Fruit fly (Drosophila melanogaster) whole organism, embryonic: ENCODE results near the gene CG14174.

Experiments used
- CG1024 ChIP-seq: fragments of 200-800 bp; sonication (Bioruptor generic); IDR thresholded peaks from 2 replicates; pipeline ENCODE4 v1.3.6; 2022; ENCODE audit warnings: missing biosample characterization, missing genetic modification characterization
- CG10462 ChIP-seq: fragments of 200-800 bp; sonication (Bioruptor generic); optimal IDR thresholded peaks from 2 replicates; lab custom pipeline; 2016; ENCODE audit warnings: missing biosample characterization, missing genetic modification characterization
- CG11456 ChIP-seq: fragments of 200-800 bp; sonication (Bioruptor generic); IDR thresholded peaks from 3 replicates; pipeline ENCODE4 v1.3.6; 2022; ENCODE audit warnings: missing biosample characterization, missing genetic modification characterization
- CG12155 ChIP-seq: fragments of 200-800 bp; sonication (Bioruptor generic); optimal IDR thresholded peaks from 3 replicates; lab custom pipeline; 2016; ENCODE audit warnings: missing biosample characterization, missing genetic modification characterization
- CG15073 ChIP-seq: fragments of 200-800 bp; sonication (Bioruptor generic); optimal IDR thresholded peaks from 2 replicates; lab custom pipeline; 2016; ENCODE audit warnings: missing biosample characterization, missing genetic modification characterization
- CG15269 ChIP-seq: fragments of 200-800 bp; sonication (Bioruptor generic); optimal IDR thresholded peaks from 2 replicates; lab custom pipeline; 2018; ENCODE audit warnings: missing biosample characterization, mild to moderate bottlenecking, missing genetic modification characterization, moderate library complexity
- CG15479 ChIP-seq: fragments of 200-800 bp; sonication (Bioruptor generic); optimal IDR thresholded peaks from 3 replicates; lab custom pipeline; 2019; ENCODE audit warnings: missing biosample characterization, mild to moderate bottlenecking, missing genetic modification characterization, moderate library complexity
- CG1603 ChIP-seq: fragments of 200-800 bp; sonication (Bioruptor generic); optimal IDR thresholded peaks from 2 replicates; lab custom pipeline; 2019; ENCODE audit warnings: missing biosample characterization, mild to moderate bottlenecking, missing genetic modification characterization, moderate library complexity
- CG16779 ChIP-seq: fragments of 200-800 bp; sonication (Bioruptor generic); IDR thresholded peaks from 2 replicates; pipeline ENCODE4 v1.3.6; 2022; ENCODE audit warnings: missing biosample characterization, missing genetic modification characterization
- CG2199 ChIP-seq: fragments of 200-800 bp; sonication (Bioruptor generic); IDR thresholded peaks from 3 replicates; pipeline ENCODE4 v1.3.6; 2022; ENCODE audit warnings: missing biosample characterization, missing genetic modification characterization
- CG32767 ChIP-seq: fragments of 200-800 bp; sonication (Bioruptor generic); IDR thresholded peaks from 2 replicates; pipeline ENCODE4 v1.3.6; 2022; ENCODE audit warnings: missing biosample characterization, missing genetic modification characterization
- CG33213 ChIP-seq: fragments of 200-800 bp; sonication (Bioruptor generic); optimal IDR thresholded peaks from 3 replicates; lab custom pipeline; 2016; ENCODE audit warnings: missing biosample characterization, missing genetic modification characterization
- CG34422 ChIP-seq: fragments of 200-800 bp; sonication (Bioruptor generic); IDR thresholded peaks from 3 replicates; pipeline ENCODE4 v1.3.6; 2022; ENCODE audit warnings: missing biosample characterization, missing genetic modification characterization
- CG4360 ChIP-seq: fragments of 200-800 bp; sonication (Bioruptor generic); IDR thresholded peaks from 2 replicates; pipeline ENCODE4 v1.3.6; 2022; ENCODE audit warnings: missing biosample characterization, missing genetic modification characterization
- CG6254 ChIP-seq: fragments of 200-800 bp; sonication (Bioruptor generic); optimal IDR thresholded peaks from 3 replicates; lab custom pipeline; 2017; ENCODE audit warnings: mild to moderate bottlenecking, missing biosample characterization, missing genetic modification reagents, missing genetic modification characterization
- CG8281 ChIP-seq: fragments of 200-800 bp; sonication (Bioruptor generic); optimal IDR thresholded peaks from 2 replicates; lab custom pipeline; 2018; ENCODE audit warnings: missing biosample characterization, mild to moderate bottlenecking, missing genetic modification characterization, moderate library complexity
- CG8924 ChIP-seq: fragments of 200-800 bp; optimal IDR thresholded peaks from 3 replicates; lab custom pipeline; 2019; ENCODE audit warnings: missing biosample characterization, mild to moderate bottlenecking, missing genetic modification characterization, moderate library complexity
- CG9876 ChIP-seq: fragments of 200-800 bp; sonication (Bioruptor generic); optimal IDR thresholded peaks from 2 replicates; lab custom pipeline; 2016; ENCODE audit warnings: missing biosample characterization, missing genetic modification characterization
- D19B ChIP-seq: fragments of 200-800 bp; sonication (Bioruptor generic); optimal IDR thresholded peaks from 2 replicates; lab custom pipeline; 2017; ENCODE audit warnings: missing biosample characterization, mild to moderate bottlenecking, missing genetic modification characterization
- Dref ChIP-seq: fragments of 200-800 bp; sonication (Bioruptor generic); IDR thresholded peaks from 2 replicates; pipeline ENCODE4 v1.3.6; 2022; ENCODE audit warnings: missing biosample characterization, missing genetic modification characterization
- ERR ChIP-seq: fragments of 200-800 bp; sonication (Bioruptor generic); optimal IDR thresholded peaks from 2 replicates; lab custom pipeline; 2016; ENCODE audit warnings: missing biosample characterization, missing genetic modification characterization
- HmgD ChIP-seq: fragments of 200-800 bp; sonication (Bioruptor generic); optimal IDR thresholded peaks from 3 replicates; lab custom pipeline; 2016; ENCODE audit warnings: missing biosample characterization, missing genetic modification characterization
- Hmx ChIP-seq: fragments of 200-800 bp; sonication (Bioruptor generic); optimal IDR thresholded peaks from 2 replicates; lab custom pipeline; 2016; ENCODE audit warnings: missing biosample characterization, missing genetic modification characterization
- Lim3 ChIP-seq: fragments of 200-800 bp; sonication (Bioruptor generic); IDR thresholded peaks from 2 replicates; pipeline ENCODE4 v1.3.6; 2022; ENCODE audit warnings: missing biosample characterization, missing genetic modification characterization
- MESR4 ChIP-seq: fragments of 200-800 bp; sonication (Bioruptor generic); optimal IDR thresholded peaks from 2 replicates; lab custom pipeline; 2018; ENCODE audit warnings: missing biosample characterization, mild to moderate bottlenecking, missing genetic modification characterization, moderate library complexity
- Mrtf ChIP-seq: fragments of 200-800 bp; sonication (Bioruptor generic); IDR thresholded peaks from 3 replicates; pipeline ENCODE4 v1.3.6; 2022; ENCODE audit warnings: missing biosample characterization, missing genetic modification characterization
- Rfx ChIP-seq: fragments of 200-800 bp; sonication (Bioruptor generic); IDR thresholded peaks from 2 replicates; pipeline ENCODE4 v1.3.6; 2022; ENCODE audit warnings: missing biosample characterization, missing genetic modification characterization
- Sin3A ChIP-seq: fragments of >200 bp; optimal IDR thresholded peaks from 2 replicates; lab custom pipeline; 2018
- Tbp ChIP-seq: fragments of >200 bp; optimal IDR thresholded peaks from 2 replicates; lab custom pipeline; 2018; ENCODE audit warnings: missing biosample characterization, missing genetic modification characterization
- az2 ChIP-seq: fragments of 200-800 bp; sonication (Bioruptor generic); optimal IDR thresholded peaks from 3 replicates; lab custom pipeline; 2016; ENCODE audit warnings: missing biosample characterization, missing genetic modification characterization
- ci ChIP-seq: fragments of 200-800 bp; sonication (Bioruptor generic); IDR thresholded peaks from 3 replicates; pipeline ENCODE4 v1.3.6; 2022; ENCODE audit warnings: missing biosample characterization, missing genetic modification characterization
- ems ChIP-seq: fragments of 200-800 bp; sonication (Bioruptor generic); optimal IDR thresholded peaks from 3 replicates; lab custom pipeline; 2016; ENCODE audit warnings: missing biosample characterization, missing genetic modification characterization
- esg ChIP-seq: fragments of 200-800 bp; sonication (Bioruptor generic); conservative IDR thresholded peaks from 2 replicates; pipeline ENCODE4 v1.3.6; 2022; ENCODE audit warnings: missing biosample characterization, missing genetic modification characterization
- eyg ChIP-seq: fragments of 200-800 bp; sonication (Bioruptor generic); optimal IDR thresholded peaks from 3 replicates; lab custom pipeline; 2016; ENCODE audit warnings: missing biosample characterization, missing genetic modification characterization
- fu2 ChIP-seq: fragments of 200-800 bp; sonication (Bioruptor generic); optimal IDR thresholded peaks from 2 replicates; lab custom pipeline; 2016; ENCODE audit warnings: missing biosample characterization, missing genetic modification characterization
- grn ChIP-seq: fragments of 200-800 bp; sonication (Bioruptor generic); optimal IDR thresholded peaks from 3 replicates; lab custom pipeline; 2017; ENCODE audit warnings: missing biosample characterization, missing genetic modification characterization
- gro ChIP-seq: fragments of 200-800 bp; sonication (Bioruptor generic); optimal IDR thresholded peaks from 2 replicates; lab custom pipeline; 2016; ENCODE audit warnings: missing biosample characterization, missing genetic modification characterization
- hth ChIP-seq: fragments of >200 bp; optimal IDR thresholded peaks from 2 replicates; lab custom pipeline; 2017; ENCODE audit warnings: inconsistent platforms
- inv ChIP-seq: fragments of 200-800 bp; sonication (Bioruptor generic); IDR thresholded peaks from 2 replicates; pipeline ENCODE4 v1.3.6; 2022; ENCODE audit warnings: missing biosample characterization, missing genetic modification characterization; ENCODE audit not compliant: partially characterized antibody
- jumu ChIP-seq: fragments of 200-800 bp; sonication (Bioruptor generic); optimal IDR thresholded peaks from 3 replicates; lab custom pipeline; 2016; ENCODE audit warnings: missing biosample characterization, missing genetic modification characterization
- lab ChIP-seq: fragments of 200-800 bp; sonication (Bioruptor generic); optimal IDR thresholded peaks from 3 replicates; lab custom pipeline; 2017; ENCODE audit warnings: missing biosample characterization, missing genetic modification characterization, mild to moderate bottlenecking, moderate library complexity, missing genetic modification reagents
- lilli ChIP-seq: fragments of 200-800 bp; sonication (Bioruptor generic); optimal IDR thresholded peaks from 3 replicates; lab custom pipeline; 2016; ENCODE audit warnings: missing biosample characterization, missing genetic modification characterization
- maf-S ChIP-seq: fragments of 200-800 bp; sonication (Bioruptor generic); optimal IDR thresholded peaks from 2 replicates; lab custom pipeline; 2016; ENCODE audit warnings: missing biosample characterization, missing genetic modification characterization
- nom ChIP-seq: fragments of 200-800 bp; sonication (Bioruptor generic); optimal IDR thresholded peaks from 2 replicates; lab custom pipeline; 2017; ENCODE audit warnings: missing biosample characterization, missing genetic modification characterization, mild to moderate bottlenecking, moderate library complexity, missing genetic modification reagents
- onecut ChIP-seq: fragments of 200-800 bp; sonication (Bioruptor generic); IDR thresholded peaks from 2 replicates; pipeline ENCODE4 v1.3.6; 2022; ENCODE audit warnings: missing biosample characterization, missing genetic modification characterization
- pho ChIP-seq: fragments of 200-800 bp; sonication (Bioruptor generic); optimal IDR thresholded peaks from 2 replicates; lab custom pipeline; 2016; ENCODE audit warnings: missing biosample characterization, missing genetic modification characterization
- pzg ChIP-seq: fragments of 200-800 bp; sonication (Bioruptor generic); optimal IDR thresholded peaks from 3 replicates; lab custom pipeline; 2018; ENCODE audit warnings: missing biosample characterization, mild to moderate bottlenecking, missing genetic modification characterization, moderate library complexity
- ro ChIP-seq: fragments of 200-800 bp; sonication (Bioruptor generic); IDR thresholded peaks from 2 replicates; pipeline ENCODE4 v1.3.6; 2022; ENCODE audit warnings: missing biosample characterization, missing genetic modification characterization
- run ChIP-seq: fragments of 200-800 bp; sonication (Bioruptor generic); optimal IDR thresholded peaks from 3 replicates; lab custom pipeline; 2018; ENCODE audit warnings: missing biosample characterization, mild to moderate bottlenecking, missing genetic modification characterization
- sc ChIP-seq, 3 experiments: fragments of >200 bp in 2 of 3; fragments of 200-800 bp in 1 of 3; sonication (Bioruptor generic) in 1 of 3; optimal IDR thresholded peaks; 2 replicates in 2 of 3; 3 replicates in 1 of 3; lab custom pipeline; 2017; ENCODE audit warnings: mild to moderate bottlenecking in 1 of 3, missing biosample characterization in 1 of 3, missing genetic modification characterization in 1 of 3, missing genetic modification reagents in 1 of 3
- tin ChIP-seq: fragments of 200-800 bp; sonication (Bioruptor generic); optimal IDR thresholded peaks from 3 replicates; lab custom pipeline; 2016; ENCODE audit warnings: missing biosample characterization, missing genetic modification characterization
- zfh1 ChIP-seq: fragments of 200-800 bp; sonication (Bioruptor generic); IDR thresholded peaks from 3 replicates; pipeline ENCODE4 v1.3.6; 2022; ENCODE audit warnings: missing biosample characterization, missing genetic modification characterization

CG14174 gene

DNA sequence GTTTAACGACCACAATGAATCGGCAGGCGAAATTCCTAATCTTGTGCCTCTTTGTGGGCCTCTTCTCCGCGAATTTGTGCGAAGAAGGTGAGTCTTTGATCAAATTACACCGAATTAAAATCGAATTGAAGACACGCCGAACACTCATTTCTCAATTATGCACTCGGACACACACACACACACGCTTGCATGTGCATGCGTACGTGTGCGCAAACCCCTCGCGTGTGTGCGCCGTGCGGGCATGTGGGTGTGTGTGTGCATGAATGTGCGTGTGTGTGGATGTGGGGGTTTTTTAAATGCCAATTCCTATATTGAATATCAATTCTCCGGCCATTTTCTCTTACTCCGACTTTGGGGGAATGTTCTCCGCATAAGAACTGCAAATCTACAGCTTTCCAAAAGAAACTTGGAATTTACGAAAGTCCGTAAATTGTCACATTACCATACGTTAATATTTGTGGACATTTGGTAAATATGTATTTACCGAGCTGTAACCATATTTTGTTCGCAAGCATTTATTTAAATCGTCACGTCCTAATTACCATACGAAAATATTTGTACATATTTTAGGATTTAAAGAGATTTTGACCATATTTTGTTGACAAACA lies 4.5 kb upstream of the CG14174 start (continued):
- no peak for TF ChIP-seq CG16779 (GFP tag; lab: Robert Waterston, UW)
- no peak for TF ChIP-seq inv (GFP tag; lab: Robert Waterston, UW)
- TF ChIP-seq sc (optimal IDR thresholded peaks at IDR 0.05; lab: Kevin White, UChicago): no peak
- no peak for TF ChIP-seq sc (GFP tag; optimal IDR thresholded peaks at IDR 0.05; lab: Kevin White, UChicago)
- no peak for TF ChIP-seq CG1024 (GFP tag; lab: Robert Waterston, UW)
- no peak for TF ChIP-seq hth
- TF ChIP-seq esg (GFP tag; lab: Robert Waterston, UW): no peak
- no peak for TF ChIP-seq CG33213 (GFP tag; lab: Kevin White, UChicago)
- TF ChIP-seq Tbp (GFP tag; lab: Kevin White, UChicago): no peak
- TF ChIP-seq Dref: no peak
- no peak for TF ChIP-seq CG6254 (GFP tag; lab: Kevin White, UChicago)
- TF ChIP-seq Rfx (GFP tag; lab: Robert Waterston, UW): no peak; the same call in 1 of the 2 replicates
- TF ChIP-seq eyg (GFP tag; lab: Kevin White, UChicago): no peak
- no peak for TF ChIP-seq CG15073
- TF ChIP-seq CG34422 (GFP tag; lab: Robert Waterston, UW): peak; percentile 67; the same call in 2 of the 3 replicates
- TF ChIP-seq CG4360 (GFP tag; lab: Robert Waterston, UW): no peak
- no peak for TF ChIP-seq maf-S (GFP tag; lab: Kevin White, UChicago)
- TF ChIP-seq HmgD (GFP tag; lab: Kevin White, UChicago): no peak
- no peak for TF ChIP-seq lab
- TF ChIP-seq ci: 0 out of 3 replicates have a peak, but pooled peaks have one; percentile 50
- no peak for TF ChIP-seq pzg (GFP tag; lab: Kevin White, UChicago)
- no peak for TF ChIP-seq CG9876 (GFP tag; lab: Kevin White, UChicago)
- TF ChIP-seq ems (GFP tag; lab: Kevin White, UChicago): no peak
- TF ChIP-seq tin (GFP tag; lab: Kevin White, UChicago): no peak
- TF ChIP-seq ERR (GFP tag; lab: Kevin White, UChicago): no peak
- peak; percentile 64 for TF ChIP-seq CG15479 (GFP tag; lab: Kevin White, UChicago)
- TF ChIP-seq CG12155 (GFP tag; lab: Kevin White, UChicago): no peak
- no peak for TF ChIP-seq gro
- no peak for TF ChIP-seq D19B
- TF ChIP-seq nom (GFP tag; lab: Kevin White, UChicago): peak; percentile 14
- no peak for TF ChIP-seq Sin3A
- TF ChIP-seq ro (GFP tag; lab: Robert Waterston, UW): no peak
- 0 out of 2 replicates have a peak, but pooled peaks have one; percentile 3 for TF ChIP-seq onecut (GFP tag; lab: Robert Waterston, UW)
- TF ChIP-seq grn (GFP tag; lab: Kevin White, UChicago): no peak
- TF ChIP-seq az2 (GFP tag; lab: Kevin White, UChicago): no peak
- no peak for TF ChIP-seq CG11456 (GFP tag; lab: Robert Waterston, UW)
- TF ChIP-seq Hmx (GFP tag; lab: Kevin White, UChicago): no peak
- peak; percentile 76 for TF ChIP-seq MESR4 (GFP tag; lab: Kevin White, UChicago)
- TF ChIP-seq CG1603 (tag; lab: Kevin White, UChicago): no peak
- TF ChIP-seq Mrtf (GFP tag; lab: Robert Waterston, UW): no peak
- no peak for TF ChIP-seq zfh1 (GFP tag; lab: Robert Waterston, UW)
- no peak for TF ChIP-seq lilli (GFP tag; lab: Kevin White, UChicago)
- no peak for TF ChIP-seq CG8924 (tag; lab: Kevin White, UChicago)
- no peak for TF ChIP-seq fu2
- TF ChIP-seq CG15269 (tag; lab: Kevin White, UChicago): no peak
- TF ChIP-seq CG10462: no peak
- no peak for TF ChIP-seq pho (GFP tag; lab: Kevin White, UChicago)
- 0 out of 3 replicates have a peak, but pooled peaks have one; percentile 70 for TF ChIP-seq CG2199 (GFP tag; lab: Robert Waterston, UW)
- TF ChIP-seq Lim3: no peak
- no peak for TF ChIP-seq run (tag; lab: Kevin White, UChicago)
- TF ChIP-seq CG32767 (GFP tag; lab: Robert Waterston, UW): peak; percentile 41; the same call in 1 of the 2 replicates
- TF ChIP-seq jumu: no peak
- TF ChIP-seq CG8281 (tag; lab: Kevin White, UChicago): no peak
